Worm (Caenorhabditis elegans): ENCODE measurements around the gene W04H10.6.

ce11 chrII:568776-569175 is 39.5 kb downstream of the W04H10.6 start, which contains the start of gene W08F4.5:
- no peak for TF ChIP-seq ceh-58 (GFP tag; IDR thresholded peaks at IDR 0.05)
- TF ChIP-seq unc-62 (GFP tag; optimal IDR thresholded peaks at IDR 0.05): no peak
- no peak for TF ChIP-seq snpc-4 (GFP tag; optimal IDR thresholded peaks at IDR 0.05)
- no peak for TF ChIP-seq snpc-4 (tag; optimal IDR thresholded peaks at IDR 0.05)
- no peak for TF ChIP-seq B0019.2 (GFP tag; conservative IDR thresholded peaks at IDR 0.05)
- no peak for TF ChIP-seq rpc-1 (optimal IDR thresholded peaks at IDR 0.05)
- TF ChIP-seq rpc-1 (tag; optimal IDR thresholded peaks at IDR 0.05): no peak
- no peak for TF ChIP-seq bed-2 (GFP tag; IDR thresholded peaks at IDR 0.05)
- TF ChIP-seq sea-2 (GFP tag; IDR thresholded peaks at IDR 0.05): no peak
- TF ChIP-seq ekl-4 (GFP tag; IDR thresholded peaks at IDR 0.05): no peak
- TF ChIP-seq ztf-22 (GFP tag; optimal IDR thresholded peaks at IDR 0.05): no peak
- TF ChIP-seq madf-3 (GFP tag; IDR thresholded peaks at IDR 0.05): no peak
